Worm (Caenorhabditis elegans) whole organism, L4/young adult: Measurements from ENCODE around the gene F49F1.9.

Experiments used
- W03F9.2 ChIP-seq: fragments of 150-350 bp; optimal IDR thresholded peaks from 2 replicates; lab custom pipeline; 2014; ENCODE audit warnings: missing biosample characterization, missing genetic modification characterization
- dao-5 ChIP-seq: sonication (generic microtip); optimal IDR thresholded peaks from 2 replicates; lab custom pipeline; 2016; ENCODE audit warnings: missing genotype, missing genetic modification characterization, moderate library complexity, missing compliant biosample characterization
- him-1 ChIP-seq: sonication (generic microtip); optimal IDR thresholded peaks from 2 replicates; lab custom pipeline; 2016; ENCODE audit warnings: missing genotype, missing genetic modification reagents, missing genetic modification characterization, missing compliant biosample characterization

ce11 chrIV:4177560-4177959 lies 40.2 kb upstream of the F49F1.9 start:
- TF ChIP-seq dao-5, result no peak
- TF ChIP-seq him-1 (tag; lab: Kevin White, UChicago), result no peak
- no peak for TF ChIP-seq W03F9.2
